Worm (Caenorhabditis elegans) whole organism, late embryonic: Measurements from ENCODE around the gene crn-6.

Source experiments
- ama-1 ChIP-seq: fragments of 150-350 bp; optimal IDR thresholded peaks from 2 replicates; lab custom pipeline; 2014
- ceh-48 ChIP-seq: sonication (generic microtip); optimal IDR thresholded peaks from 2 replicates; lab custom pipeline; 2016; ENCODE audit warnings: missing genetic modification characterization, inconsistent platforms, missing compliant biosample characterization
- ceh-6 ChIP-seq: fragments of 200-800 bp; sonication (Bioruptor generic); optimal IDR thresholded peaks from 2 replicates; lab custom pipeline; 2018; ENCODE audit warnings: mild to moderate bottlenecking, missing genetic modification characterization, missing compliant biosample characterization
- che-1 ChIP-seq: sonication (generic microtip); optimal IDR thresholded peaks from 2 replicates; lab custom pipeline; 2016; ENCODE audit warnings: mild to moderate bottlenecking, missing genetic modification characterization, missing compliant biosample characterization
- ets-4 ChIP-seq: sonication (generic microtip); optimal IDR thresholded peaks from 2 replicates; lab custom pipeline; 2016; ENCODE audit warnings: missing genetic modification characterization, missing compliant biosample characterization
- hlh-6 ChIP-seq: sonication (generic microtip); optimal IDR thresholded peaks from 2 replicates; lab custom pipeline; 2016; ENCODE audit warnings: missing genotype, missing genetic modification characterization, missing compliant biosample characterization
- hlh-8 ChIP-seq: sonication (generic microtip); optimal IDR thresholded peaks from 2 replicates; lab custom pipeline; 2016; ENCODE audit warnings: missing genotype, missing genetic modification characterization, missing compliant biosample characterization
- mec-3 ChIP-seq: sonication (generic microtip); optimal IDR thresholded peaks from 2 replicates; lab custom pipeline; 2016; ENCODE audit warnings: borderline replicate concordance, missing genetic modification characterization, missing compliant biosample characterization
- pag-3 ChIP-seq: sonication (generic microtip); optimal IDR thresholded peaks from 2 replicates; lab custom pipeline; 2016; ENCODE audit warnings: missing compliant biosample characterization, missing genetic modification characterization, borderline replicate concordance
- pat-9 ChIP-seq: fragments of 200-800 bp; sonication (Bioruptor generic); optimal IDR thresholded peaks from 2 replicates; lab custom pipeline; 2018; ENCODE audit warnings: mild to moderate bottlenecking, missing genetic modification characterization, moderate library complexity, missing compliant biosample characterization
- pha-4 ChIP-seq: fragments of 150-350 bp; optimal IDR thresholded peaks from 2 replicates; lab custom pipeline; 2018; ENCODE audit warnings: missing biosample characterization, missing genetic modification reagents, missing genetic modification characterization
- pqm-1 ChIP-seq: sonication (generic microtip); optimal IDR thresholded peaks from 2 replicates; lab custom pipeline; 2016; ENCODE audit warnings: missing genetic modification characterization, missing compliant biosample characterization
- sox-4 ChIP-seq: sonication (generic microtip); optimal IDR thresholded peaks from 2 replicates; lab custom pipeline; 2017; ENCODE audit warnings: mild to moderate bottlenecking, missing genetic modification characterization, inconsistent platforms, missing compliant biosample characterization
- tbx-7 ChIP-seq: sonication (generic microtip); optimal IDR thresholded peaks from 2 replicates; lab custom pipeline; 2016; ENCODE audit warnings: missing genotype, missing genetic modification characterization, missing compliant biosample characterization

- TF ChIP-seq pqm-1 (tag; lab: Kevin White, UChicago), result no peak
- no peak for TF ChIP-seq pag-3 (tag; lab: Kevin White, UChicago)
- no peak for TF ChIP-seq hlh-6
- TF ChIP-seq ets-4, result no peak
- no peak for TF ChIP-seq ceh-6 (GFP tag; lab: Kevin White, UChicago)
- no peak for TF ChIP-seq ama-1
- TF ChIP-seq tbx-7 (tag; lab: Kevin White, UChicago), result no peak
- TF ChIP-seq pha-4 (tag; lab: Kevin White, UChicago), result no peak
- TF ChIP-seq che-1, result no peak
- no peak for TF ChIP-seq pat-9 (tag; lab: Kevin White, UChicago)
- no peak for TF ChIP-seq sox-4 (tag; lab: Kevin White, UChicago)
- TF ChIP-seq mec-3 (tag; lab: Kevin White, UChicago), result no peak
- no peak for TF ChIP-seq ceh-48
- TF ChIP-seq hlh-8 (tag; lab: Kevin White, UChicago), result no peak
Observed at ce11 chrIII:9346114-9346513, 21.0 kb upstream of the crn-6 start.
